Fruit fly (Drosophila melanogaster) S2 (cell line): ENCODE results near the gene CG11247.

Experiments used
- CG8478 ChIP-seq: fragments of >200 bp; optimal IDR thresholded peaks from 2 replicates; lab custom pipeline; 2018
- CTCF ChIP-seq, 2 experiments: fragments of >200 bp; optimal IDR thresholded peaks; 2 replicates each; lab custom pipeline; 2018

dm6 chr3L:21769515-21769914 lies 40.9 kb upstream of the CG11247 start, which contains the start of gene CG7370:
- TF ChIP-seq CTCF (optimal IDR thresholded peaks at IDR 0.05; lab: Kevin White, UChicago) (no peak), CG8478 (lab: Kevin White, UChicago) (no peak)
